Fruit fly (Drosophila melanogaster): ENCODE results near the gene ImpE3.

The ImpE3 gene

dm6 chr3R:8038927-8039326 lies 9.6 kb upstream of the ImpE3 start:
- no peak for TF ChIP-seq jim (GFP tag; optimal IDR thresholded peaks at IDR 0.05)
- no peak for TF ChIP-seq brk (GFP tag; optimal IDR thresholded peaks at IDR 0.05)
- TF ChIP-seq pan (optimal IDR thresholded peaks at IDR 0.05): no peak

dm6 chr3R:8037896-8038295 lies 8.6 kb upstream of the ImpE3 start:
- TF ChIP-seq CrebA (GFP tag; optimal IDR thresholded peaks at IDR 0.05; ENCODE audit: borderline replicate concordance) (no peak), Abd-B (GFP tag; optimal IDR thresholded peaks at IDR 0.05) (no peak), Dif (GFP tag; optimal IDR thresholded peaks at IDR 0.05; ENCODE audit: partially characterized antibody) (no peak), sv (GFP tag; optimal IDR thresholded peaks at IDR 0.05) (no peak), N (GFP tag; optimal IDR thresholded peaks at IDR 0.05) (no peak), rgr (GFP tag; optimal IDR thresholded peaks at IDR 0.05) (peak; percentile 48), Dfd (GFP tag; optimal IDR thresholded peaks at IDR 0.05) (no peak), OdsH (GFP tag; optimal IDR thresholded peaks at IDR 0.05) (no peak), GATAd (GFP tag; optimal IDR thresholded peaks at IDR 0.05) (no peak), fru (GFP tag; optimal IDR thresholded peaks at IDR 0.05) (peak; percentile 46), Sp1 (GFP tag; optimal IDR thresholded peaks at IDR 0.05) (no peak), woc (GFP tag; optimal IDR thresholded peaks at IDR 0.05) (no peak), tai (GFP tag; optimal IDR thresholded peaks at IDR 0.05) (no peak), sage (GFP tag; optimal IDR thresholded peaks at IDR 0.05) (no peak), dl (GFP tag; optimal IDR thresholded peaks at IDR 0.05; ENCODE audit: insufficient read depth in 1 of 2, partially characterized antibody in 2 of 2) (no peak), foxo (GFP tag; optimal IDR thresholded peaks at IDR 0.05) (peak in 1 of 2 experiments; percentile 53), CG32264 (GFP tag; optimal IDR thresholded peaks at IDR 0.05) (no peak), dsf (GFP tag; optimal IDR thresholded peaks at IDR 0.05; ENCODE audit: borderline replicate concordance) (no peak), CG9705 (GFP tag; optimal IDR thresholded peaks at IDR 0.05) (no peak), Hr78 (GFP tag; optimal IDR thresholded peaks at IDR 0.05) (no peak), Jra (GFP tag; optimal IDR thresholded peaks at IDR 0.05) (no peak), jim (GFP tag; optimal IDR thresholded peaks at IDR 0.05) (no peak), Hnf4 (GFP tag; optimal IDR thresholded peaks at IDR 0.05) (peak; percentile 27), dmrt93B (GFP tag; optimal IDR thresholded peaks at IDR 0.05) (no peak), h (GFP tag; optimal IDR thresholded peaks at IDR 0.05) (peak; percentile 23), Hr83 (GFP tag; optimal IDR thresholded peaks at IDR 0.05; ENCODE audit: poor library complexity, severe bottlenecking) (no peak), br (GFP tag; optimal IDR thresholded peaks at IDR 0.05) (peak; percentile 1), psq (GFP tag; optimal IDR thresholded peaks at IDR 0.05) (no peak), HLH106 (tag; optimal IDR thresholded peaks at IDR 0.05) (peak; percentile 42), usp (GFP tag; optimal IDR thresholded peaks at IDR 0.05) (no peak), Myc (optimal IDR thresholded peaks at IDR 0.05) (no peak)

- TF ChIP-seq psq (GFP tag; optimal IDR thresholded peaks at IDR 0.05) (no peak), GATAd (GFP tag; optimal IDR thresholded peaks at IDR 0.05) (no peak), h (GFP tag; optimal IDR thresholded peaks at IDR 0.05) (peak; percentile 54), fru (GFP tag; optimal IDR thresholded peaks at IDR 0.05) (peak; percentile 37), Hr78 (GFP tag; optimal IDR thresholded peaks at IDR 0.05) (no peak), CG9705 (GFP tag; optimal IDR thresholded peaks at IDR 0.05) (peak; percentile 8), tai (GFP tag; optimal IDR thresholded peaks at IDR 0.05) (no peak), foxo (GFP tag; optimal IDR thresholded peaks at IDR 0.05) (peak in 1 of 2 experiments; percentile 48), dsf (GFP tag; optimal IDR thresholded peaks at IDR 0.05; ENCODE audit: borderline replicate concordance) (peak; percentile 10), sage (GFP tag; optimal IDR thresholded peaks at IDR 0.05) (peak; percentile 54), Jra (GFP tag; optimal IDR thresholded peaks at IDR 0.05) (peak; percentile 46), Sp1 (GFP tag; optimal IDR thresholded peaks at IDR 0.05) (peak; percentile 50), woc (GFP tag; optimal IDR thresholded peaks at IDR 0.05) (peak; percentile 83), Hr83 (GFP tag; optimal IDR thresholded peaks at IDR 0.05; ENCODE audit: poor library complexity, severe bottlenecking) (no peak), Dif (GFP tag; optimal IDR thresholded peaks at IDR 0.05; ENCODE audit: partially characterized antibody) (no peak), Rel (GFP tag; optimal IDR thresholded peaks at IDR 0.05) (no peak), Rel (tag; optimal IDR thresholded peaks at IDR 0.05) (peak; percentile 23), Hnf4 (GFP tag; optimal IDR thresholded peaks at IDR 0.05) (peak; percentile 66), rgr (GFP tag; optimal IDR thresholded peaks at IDR 0.05) (peak; percentile 17), brk (GFP tag; optimal IDR thresholded peaks at IDR 0.05) (peak; percentile 13), OdsH (GFP tag; optimal IDR thresholded peaks at IDR 0.05) (no peak), br (GFP tag; optimal IDR thresholded peaks at IDR 0.05) (no peak), HLH106 (tag; optimal IDR thresholded peaks at IDR 0.05) (peak; percentile 72), Myc (optimal IDR thresholded peaks at IDR 0.05) (peak; percentile 55)
Measured at dm6 chr3R:8032923-8033478, 3.7 kb upstream of the ImpE3 start, which contains the start of the genes CG11035 and unc-45. TSS of gene CG11035 (minus strand) at chr3R:8033009. TSS of gene unc-45 (plus strand) at chr3R:8033301.
